Fruit fly (Drosophila melanogaster): ENCODE measurements around the gene myo.

Gene myo

DNA sequence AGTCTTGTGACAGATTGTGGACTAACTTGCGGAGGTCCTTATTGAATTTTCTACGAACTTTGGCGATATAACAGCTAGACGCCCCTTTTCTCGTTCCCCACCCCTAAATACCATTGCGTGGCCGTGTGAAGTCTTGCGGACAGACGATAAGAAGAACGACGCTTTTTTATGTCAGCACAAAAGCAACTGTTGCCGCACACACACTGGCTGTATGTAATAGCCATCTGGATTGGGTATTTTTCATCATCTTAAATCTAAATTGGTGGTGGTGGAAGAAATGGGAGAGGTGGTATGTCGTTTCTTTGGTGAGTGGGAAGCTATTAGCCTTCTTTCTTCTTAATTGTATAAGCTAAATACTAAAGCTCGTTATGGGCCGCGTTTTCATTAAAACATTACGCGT lies 6.1 kb upstream of the myo start:
- no peak for TF ChIP-seq Dll (optimal IDR thresholded peaks at IDR 0.05)
- TF ChIP-seq EcR (GFP tag; optimal IDR thresholded peaks at IDR 0.05), result no peak
- TF ChIP-seq usp (GFP tag; optimal IDR thresholded peaks at IDR 0.05), result no peak
- TF ChIP-seq pan (optimal IDR thresholded peaks at IDR 0.05), result no peak
- TF ChIP-seq psq (optimal IDR thresholded peaks at IDR 0.05), result no peak
- TF ChIP-seq CG8478 (optimal IDR thresholded peaks at IDR 0.05), result no peak

DNA sequence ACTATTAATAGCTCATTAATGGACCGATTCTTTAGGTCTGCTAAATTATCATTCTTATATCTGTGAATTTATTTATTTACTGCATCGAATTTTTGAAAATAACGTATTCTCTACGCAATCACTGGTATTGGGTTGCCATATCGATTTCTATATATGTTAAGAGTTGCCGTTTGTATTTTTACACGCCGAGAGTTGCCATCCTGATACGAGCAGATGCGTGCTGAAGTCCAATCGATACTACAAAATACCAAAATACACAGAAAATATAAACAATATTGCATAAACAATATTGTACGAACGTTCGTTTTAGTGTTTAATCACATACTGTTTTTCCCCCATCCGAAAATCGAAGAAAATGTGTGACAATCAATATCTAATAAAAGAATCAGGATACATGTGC lies 1.6 kb upstream of the myo start, which contains the start of gene ey:
Gene ey (plus strand): TSS at position 227 of the 400 bp plus-strand sequence.
- TF ChIP-seq EcR (GFP tag; optimal IDR thresholded peaks at IDR 0.05) (no peak), usp (GFP tag; optimal IDR thresholded peaks at IDR 0.05) (no peak), CG8478 (optimal IDR thresholded peaks at IDR 0.05) (no peak), psq (optimal IDR thresholded peaks at IDR 0.05) (no peak), Dll (optimal IDR thresholded peaks at IDR 0.05) (no peak), pan (optimal IDR thresholded peaks at IDR 0.05) (no peak)

DNA sequence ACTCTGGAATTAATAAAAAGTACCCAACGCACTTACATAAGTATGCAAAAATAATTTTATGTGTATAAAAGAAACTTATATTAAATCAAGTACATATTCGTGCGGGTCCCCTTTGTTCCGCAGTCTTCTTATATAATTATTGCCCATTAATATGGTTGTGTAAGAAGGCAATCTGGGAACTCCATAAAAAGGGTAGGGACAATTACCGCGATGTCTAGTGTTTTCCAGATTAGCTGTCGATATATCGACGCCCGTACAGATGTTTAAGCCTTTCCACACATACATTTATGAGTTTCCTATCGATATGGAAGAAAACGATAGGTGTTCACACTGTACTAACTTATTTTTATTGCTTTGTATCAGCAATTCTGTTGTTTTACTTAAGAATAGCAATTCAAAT lies 783 bp upstream of the myo start:
- TF ChIP-seq CG8478 (optimal IDR thresholded peaks at IDR 0.05), result no peak
- no peak for TF ChIP-seq EcR (GFP tag; optimal IDR thresholded peaks at IDR 0.05)
- TF ChIP-seq pan (optimal IDR thresholded peaks at IDR 0.05), result no peak
- TF ChIP-seq usp (GFP tag; optimal IDR thresholded peaks at IDR 0.05), result no peak
- no peak for TF ChIP-seq psq (optimal IDR thresholded peaks at IDR 0.05)
- no peak for TF ChIP-seq Dll (optimal IDR thresholded peaks at IDR 0.05)

DNA sequence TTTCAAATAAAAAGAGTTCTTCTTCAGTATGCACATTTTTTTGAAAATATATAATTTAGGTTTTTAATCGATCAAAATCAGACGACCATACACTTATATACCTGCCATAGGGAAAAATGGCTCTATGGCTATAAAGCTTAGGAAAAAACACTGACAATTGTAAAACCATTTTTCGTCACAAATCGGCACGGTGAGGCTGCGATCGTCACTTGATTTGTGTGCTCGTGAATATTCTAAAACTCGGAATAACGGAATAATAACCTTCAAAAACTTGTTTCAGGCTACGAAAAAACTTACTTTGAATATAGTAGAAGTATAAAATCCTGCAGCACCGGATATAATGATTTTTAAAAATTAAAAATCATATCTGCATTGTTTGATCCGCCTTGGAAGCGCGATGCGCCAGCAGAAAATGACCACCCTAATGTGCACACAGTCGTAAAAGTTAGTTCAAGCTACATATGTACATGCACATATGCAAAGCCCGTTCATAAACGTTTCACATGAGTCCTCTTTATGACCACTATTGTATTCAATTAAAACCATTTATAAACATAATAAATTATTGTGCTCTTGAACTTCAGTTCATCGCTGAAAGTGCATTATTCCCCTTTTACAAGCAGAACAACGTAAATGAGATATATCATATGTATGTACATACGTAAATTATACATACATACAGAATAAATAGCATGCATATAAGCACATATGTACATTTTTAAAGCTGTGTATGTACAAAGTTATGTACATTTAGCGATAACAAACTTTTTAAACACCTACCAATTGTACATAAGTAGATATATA lies 736 bp downstream of the myo start:
- TF ChIP-seq EcR (GFP tag; optimal IDR thresholded peaks at IDR 0.05), result no peak
- TF ChIP-seq CG8478 (optimal IDR thresholded peaks at IDR 0.05), result no peak

DNA sequence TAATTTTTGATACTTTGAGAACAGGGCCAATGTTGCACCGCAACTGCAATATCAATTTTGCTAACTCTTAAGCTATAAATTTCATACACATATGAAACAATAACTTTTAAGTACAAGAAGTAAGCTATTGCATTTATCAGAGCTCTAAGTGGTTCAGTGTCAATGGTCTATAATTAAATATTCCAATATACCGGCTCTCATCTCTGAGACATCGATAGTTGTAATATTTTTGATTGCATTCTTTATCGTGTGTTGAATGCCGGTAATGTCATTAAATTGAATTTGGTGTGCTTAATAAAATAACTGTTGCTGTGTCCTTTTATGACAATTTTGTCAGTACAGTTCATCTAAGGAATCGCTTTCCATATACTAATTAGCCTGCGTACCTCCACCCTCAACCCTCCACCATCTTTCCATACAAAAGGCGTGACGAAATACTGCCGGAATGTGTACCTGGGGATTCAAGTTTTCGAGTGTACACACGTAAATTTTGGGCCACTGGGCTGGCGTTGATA lies 24.9 kb downstream of the myo start, which contains the start of gene CG11360:
Gene CG11360 (plus strand): TSS at position 238 of the 515 bp plus-strand sequence.
- TF ChIP-seq pan (optimal IDR thresholded peaks at IDR 0.05) (no peak), CG8478 (optimal IDR thresholded peaks at IDR 0.05) (no peak), EcR (GFP tag; optimal IDR thresholded peaks at IDR 0.05) (no peak), psq (optimal IDR thresholded peaks at IDR 0.05) (no peak), usp (GFP tag; optimal IDR thresholded peaks at IDR 0.05) (no peak), Dll (optimal IDR thresholded peaks at IDR 0.05) (no peak)

DNA sequence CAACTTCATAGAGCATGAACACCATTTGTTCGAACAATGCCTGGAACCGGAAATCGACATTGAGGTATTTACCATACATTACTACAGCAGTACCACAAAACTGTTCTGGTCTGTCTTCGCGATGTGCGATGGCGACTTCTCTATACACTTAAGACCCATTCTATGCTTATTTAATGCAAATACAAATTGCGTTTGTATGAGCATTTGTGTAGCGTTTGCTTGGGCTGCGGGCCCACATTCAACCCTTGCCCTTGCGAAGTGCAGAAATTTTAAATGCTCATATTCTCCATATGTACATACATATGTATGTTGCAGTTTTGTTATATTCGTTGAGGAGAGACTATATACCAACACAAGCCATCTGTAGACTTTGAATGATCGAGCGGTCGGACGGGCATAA lies 31.6 kb downstream of the myo start:
- no peak for TF ChIP-seq CG8478 (optimal IDR thresholded peaks at IDR 0.05)
- no peak for TF ChIP-seq Dll (optimal IDR thresholded peaks at IDR 0.05)
- TF ChIP-seq pan (optimal IDR thresholded peaks at IDR 0.05), result no peak
- TF ChIP-seq usp (GFP tag; optimal IDR thresholded peaks at IDR 0.05), result no peak
- no peak for TF ChIP-seq EcR (GFP tag; optimal IDR thresholded peaks at IDR 0.05)
- no peak for TF ChIP-seq psq (optimal IDR thresholded peaks at IDR 0.05)

DNA sequence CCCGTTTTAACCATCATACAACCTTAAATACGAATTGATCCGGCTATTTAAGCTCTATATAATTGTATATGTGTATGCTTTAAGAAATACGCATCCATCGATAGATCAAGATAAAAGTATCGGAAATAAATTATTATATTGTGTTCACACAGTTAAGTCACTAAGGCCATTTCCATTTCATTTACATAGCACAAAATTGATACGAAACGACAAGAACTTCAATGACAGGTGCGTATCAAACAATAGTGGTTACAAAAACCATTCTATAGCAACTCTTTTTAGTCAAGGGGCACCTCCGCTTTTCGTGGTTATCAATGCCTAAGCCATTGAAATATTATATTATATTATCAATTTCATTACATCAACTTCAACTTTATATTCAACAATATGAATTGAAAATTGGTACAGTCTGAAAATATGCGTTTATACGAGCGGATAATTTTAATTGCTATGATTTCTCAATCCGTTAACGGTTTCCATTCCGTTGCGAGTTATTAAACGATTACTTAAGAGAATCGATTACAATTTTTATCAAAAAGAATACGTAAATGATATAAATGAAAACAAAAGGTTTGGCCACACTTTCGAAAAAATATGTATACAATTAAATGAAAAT lies 32.7 kb downstream of the myo start, which contains the start of the genes CG46466 and Slip1:
Gene CG46466 (minus strand): TSS at position 70 of the 616 bp plus-strand sequence.
Gene Slip1 (plus strand): TSS at position 567 of the 616 bp plus-strand sequence.
- TF ChIP-seq Dll (optimal IDR thresholded peaks at IDR 0.05) (no peak), usp (GFP tag; optimal IDR thresholded peaks at IDR 0.05) (no peak), pan (optimal IDR thresholded peaks at IDR 0.05) (no peak), EcR (GFP tag; optimal IDR thresholded peaks at IDR 0.05) (no peak), CG8478 (optimal IDR thresholded peaks at IDR 0.05) (no peak), psq (optimal IDR thresholded peaks at IDR 0.05) (no peak)

DNA sequence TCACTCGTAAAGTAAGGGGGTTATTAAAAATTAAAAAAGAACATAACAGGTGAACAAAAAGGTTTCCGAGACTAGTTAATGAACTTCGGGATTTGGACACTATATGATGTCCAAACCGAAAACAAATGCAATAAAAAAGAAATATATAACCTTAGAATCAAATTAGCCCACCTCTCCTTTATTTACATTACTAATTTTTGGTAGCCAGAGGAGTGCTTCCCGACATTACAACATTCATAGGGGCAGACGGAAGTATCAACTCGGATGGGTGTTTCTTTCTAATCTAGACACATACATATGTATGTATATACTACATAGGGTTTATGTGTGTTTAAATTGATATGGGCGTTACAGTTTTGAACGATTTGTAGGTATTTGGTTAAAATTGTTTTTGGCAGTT lies 33.8 kb downstream of the myo start:
- no peak for TF ChIP-seq usp (GFP tag; optimal IDR thresholded peaks at IDR 0.05)
- no peak for TF ChIP-seq pan (optimal IDR thresholded peaks at IDR 0.05)
- TF ChIP-seq Dll (optimal IDR thresholded peaks at IDR 0.05), result no peak
- no peak for TF ChIP-seq EcR (GFP tag; optimal IDR thresholded peaks at IDR 0.05)
- TF ChIP-seq CG8478 (optimal IDR thresholded peaks at IDR 0.05), result no peak
- TF ChIP-seq psq (optimal IDR thresholded peaks at IDR 0.05), result no peak

DNA sequence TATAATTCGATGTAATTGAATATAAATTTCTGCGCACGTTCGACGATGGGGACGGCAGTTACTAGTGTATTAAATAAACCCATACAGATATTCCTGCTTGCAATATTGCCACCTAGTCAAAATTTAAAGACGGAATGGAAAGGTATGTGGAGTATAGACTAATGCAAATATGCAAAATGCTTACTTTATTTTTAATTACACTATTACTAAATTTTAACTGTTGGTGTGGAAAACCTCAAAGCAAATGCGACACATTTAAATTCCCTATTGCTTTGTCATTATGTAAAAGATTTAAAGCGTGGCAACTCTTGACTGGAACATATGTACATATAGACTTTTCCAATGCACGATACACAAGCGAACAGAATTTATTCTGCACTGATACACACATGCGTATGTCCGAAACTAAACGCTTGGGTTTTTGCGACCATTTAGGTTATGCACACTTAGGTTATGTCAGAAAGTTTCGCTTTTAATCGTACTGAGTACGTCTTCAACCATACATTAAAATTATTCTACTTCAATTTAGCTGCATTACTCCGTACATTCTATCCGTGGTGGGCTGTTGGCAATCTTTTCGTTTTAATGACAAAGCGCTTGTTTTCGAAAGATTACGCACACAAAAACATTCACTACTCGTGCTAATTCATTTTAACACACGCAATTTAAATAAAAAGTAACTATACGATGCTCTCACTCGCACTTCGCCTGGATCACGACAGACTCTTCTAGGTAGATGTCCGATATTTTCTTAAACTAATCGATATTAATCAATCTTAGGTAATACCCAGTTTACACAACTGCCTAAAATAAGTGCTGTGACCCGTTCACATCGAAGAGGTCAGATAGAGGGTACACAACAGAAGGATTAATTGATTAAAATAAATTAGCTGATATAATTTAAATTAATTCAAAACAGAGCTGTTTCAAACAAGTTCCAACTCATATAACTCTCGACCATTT lies 35.7 kb downstream of the myo start, which contains the start of gene gw:
Gene gw (minus strand): TSS at position 725 of the 963 bp plus-strand sequence.
- TF ChIP-seq EcR (GFP tag; optimal IDR thresholded peaks at IDR 0.05) (no peak), psq (optimal IDR thresholded peaks at IDR 0.05) (no peak), CG8478 (optimal IDR thresholded peaks at IDR 0.05) (no peak), usp (GFP tag; optimal IDR thresholded peaks at IDR 0.05) (no peak), pan (optimal IDR thresholded peaks at IDR 0.05) (no peak), Dll (optimal IDR thresholded peaks at IDR 0.05) (no peak)

DNA sequence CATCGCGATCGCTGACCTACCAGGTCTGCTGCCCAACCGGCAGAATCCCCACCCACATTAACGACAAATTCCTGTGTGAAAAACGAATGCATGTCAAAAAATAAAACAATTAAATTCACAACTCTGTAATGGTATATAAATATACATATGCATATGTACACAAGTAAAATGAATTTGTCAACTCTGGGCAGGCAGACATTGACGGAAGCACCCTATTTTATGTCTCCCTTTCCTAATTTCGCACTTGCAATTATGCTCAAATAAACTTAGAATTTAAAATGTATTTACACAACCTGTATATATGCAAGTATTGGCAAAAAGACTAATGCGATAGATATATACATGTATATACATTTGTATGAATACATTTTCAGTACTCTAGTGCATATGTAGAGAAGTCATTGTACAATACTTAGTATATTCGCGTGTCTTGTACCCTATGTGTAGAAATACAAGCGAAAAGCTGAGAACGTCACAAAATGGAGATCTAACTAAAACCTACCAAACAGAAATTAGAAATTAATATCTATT lies 36.7 kb downstream of the myo start:
- TF ChIP-seq CG8478 (optimal IDR thresholded peaks at IDR 0.05) (no peak), Dll (optimal IDR thresholded peaks at IDR 0.05) (no peak), psq (optimal IDR thresholded peaks at IDR 0.05) (no peak), EcR (GFP tag; optimal IDR thresholded peaks at IDR 0.05) (no peak), usp (GFP tag; optimal IDR thresholded peaks at IDR 0.05) (no peak), pan (optimal IDR thresholded peaks at IDR 0.05) (no peak)

DNA sequence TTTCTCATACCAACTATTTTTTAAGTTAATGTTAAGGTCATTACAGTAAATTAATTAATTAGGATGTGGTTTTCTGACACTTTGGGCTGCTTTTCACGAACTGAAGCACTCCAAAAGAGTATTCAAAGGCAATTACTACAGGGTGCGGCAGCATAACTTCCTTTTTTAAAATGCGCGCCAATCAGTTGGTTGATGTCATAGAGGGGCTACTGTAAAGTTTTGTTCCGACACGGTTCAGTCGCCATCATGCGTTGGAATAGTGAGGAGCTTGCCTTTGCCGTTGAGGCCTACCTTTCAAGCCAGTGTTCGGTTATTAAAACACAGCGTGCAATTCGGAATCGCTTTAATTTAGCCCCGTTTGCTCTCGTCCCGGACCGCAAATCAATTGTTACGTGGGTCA lies 48.5 kb downstream of the myo start:
- TF ChIP-seq psq (optimal IDR thresholded peaks at IDR 0.05), result no peak
- TF ChIP-seq pan (optimal IDR thresholded peaks at IDR 0.05), result no peak
- TF ChIP-seq EcR (GFP tag; optimal IDR thresholded peaks at IDR 0.05), result no peak
- TF ChIP-seq Dll (optimal IDR thresholded peaks at IDR 0.05), result no peak
- TF ChIP-seq CG8478 (optimal IDR thresholded peaks at IDR 0.05), result no peak
- no peak for TF ChIP-seq usp (GFP tag; optimal IDR thresholded peaks at IDR 0.05)

Measured in whole organism.